Fruit fly (Drosophila melanogaster) whole organism, embryonic: ENCODE results near the gene mRpL30.

Experiments used
- Bdp1 ChIP-seq: fragments of 200-800 bp; sonication (Bioruptor generic); optimal IDR thresholded peaks from 3 replicates; lab custom pipeline; 2016; ENCODE audit warnings: missing biosample characterization, missing genetic modification characterization
- Blimp-1 ChIP-seq: fragments of 200-800 bp; sonication (Bioruptor generic); optimal IDR thresholded peaks from 3 replicates; lab custom pipeline; 2018; ENCODE audit warnings: missing biosample characterization, missing genetic modification characterization, mild to moderate bottlenecking, moderate library complexity, missing genetic modification reagents
- CG12071 ChIP-seq: fragments of 200-800 bp; sonication (Bioruptor generic); optimal IDR thresholded peaks from 3 replicates; lab custom pipeline; 2018; ENCODE audit warnings: missing biosample characterization, mild to moderate bottlenecking, missing genetic modification characterization
- CG15479 ChIP-seq: fragments of 200-800 bp; sonication (Bioruptor generic); optimal IDR thresholded peaks from 3 replicates; lab custom pipeline; 2019; ENCODE audit warnings: missing biosample characterization, mild to moderate bottlenecking, missing genetic modification characterization, moderate library complexity
- CG15696 ChIP-seq: fragments of 200-800 bp; sonication (Bioruptor generic); optimal IDR thresholded peaks from 2 replicates; lab custom pipeline; 2019; ENCODE audit warnings: missing biosample characterization, mild to moderate bottlenecking, missing genetic modification characterization, moderate library complexity
- CG1832 ChIP-seq: fragments of 200-800 bp; sonication (Bioruptor generic); optimal IDR thresholded peaks from 2 replicates; lab custom pipeline; 2017; ENCODE audit warnings: missing biosample characterization, mild to moderate bottlenecking, missing genetic modification characterization, inconsistent platforms
- CG33557 ChIP-seq: fragments of 200-800 bp; sonication (Bioruptor generic); optimal IDR thresholded peaks from 2 replicates; lab custom pipeline; 2019; ENCODE audit warnings: missing biosample characterization, mild to moderate bottlenecking, missing genetic modification characterization, moderate library complexity
- CG3838 ChIP-seq: fragments of 200-800 bp; sonication (Bioruptor generic); optimal IDR thresholded peaks from 3 replicates; lab custom pipeline; 2016; ENCODE audit warnings: missing biosample characterization, missing genetic modification characterization
- CG8290 ChIP-seq, 3 experiments: fragments of 200-800 bp; sonication (Bioruptor generic); optimal IDR thresholded peaks; 2 replicates each; lab custom pipeline; 2016 to 2019; ENCODE audit warnings: missing biosample characterization in 3 of 3, missing genetic modification characterization in 3 of 3, mild to moderate bottlenecking in 2 of 3, moderate library complexity in 1 of 3
- CG9876 ChIP-seq: fragments of 200-800 bp; sonication (Bioruptor generic); optimal IDR thresholded peaks from 2 replicates; lab custom pipeline; 2016; ENCODE audit warnings: missing biosample characterization, missing genetic modification characterization
- CoRest ChIP-seq: fragments of 200-800 bp; sonication (Bioruptor generic); optimal IDR thresholded peaks from 3 replicates; lab custom pipeline; 2018; ENCODE audit warnings: missing biosample characterization, mild to moderate bottlenecking, missing genetic modification characterization, moderate library complexity
- D ChIP-seq, 2 experiments: fragments of 200-800 bp in 1 of 2; fragments of >200 bp in 1 of 2; sonication (Bioruptor generic) in 1 of 2; optimal IDR thresholded peaks; 2 replicates in 1 of 2; 3 replicates in 1 of 2; lab custom pipeline; 2017; ENCODE audit warnings: mild to moderate bottlenecking in 1 of 2, missing biosample characterization in 1 of 2, missing genetic modification characterization in 1 of 2, missing genetic modification reagents in 1 of 2
- D19B ChIP-seq: fragments of 200-800 bp; sonication (Bioruptor generic); optimal IDR thresholded peaks from 2 replicates; lab custom pipeline; 2017; ENCODE audit warnings: missing biosample characterization, mild to moderate bottlenecking, missing genetic modification characterization
- Dfd ChIP-seq, 2 experiments: fragments of >200 bp; optimal IDR thresholded peaks; 2 replicates each; lab custom pipeline; 2017; ENCODE audit warnings: missing biosample characterization in 2 of 2, missing genetic modification characterization in 2 of 2
- E2f2 ChIP-seq: fragments of 200-800 bp; sonication (Bioruptor generic); IDR thresholded peaks from 2 replicates; pipeline ENCODE4 v1.3.6; 2022; ENCODE audit warnings: missing biosample characterization, missing genetic modification characterization
- HLHmδ ChIP-seq: fragments of 200-800 bp; sonication (Bioruptor generic); optimal IDR thresholded peaks from 2 replicates; lab custom pipeline; 2018; ENCODE audit warnings: missing biosample characterization, mild to moderate bottlenecking, missing genetic modification characterization, moderate library complexity
- HmgZ ChIP-seq: fragments of 200-800 bp; sonication (Bioruptor generic); optimal IDR thresholded peaks from 2 replicates; lab custom pipeline; 2018; ENCODE audit warnings: missing biosample characterization, mild to moderate bottlenecking, missing genetic modification characterization
- Kr ChIP-seq: fragments of 200-800 bp; sonication (Bioruptor generic); optimal IDR thresholded peaks from 2 replicates; lab custom pipeline; 2017; ENCODE audit warnings: missing biosample characterization, mild to moderate bottlenecking, missing genetic modification characterization
- Med ChIP-seq: fragments of 200-800 bp; sonication (Bioruptor generic); peaks from one replicate; lab custom pipeline; 2016; ENCODE audit warnings: missing biosample characterization, missing genetic modification characterization, mild to moderate bottlenecking, inconsistent platforms, moderate library complexity
- Oli ChIP-seq: fragments of 200-800 bp; sonication (Bioruptor generic); optimal IDR thresholded peaks from 2 replicates; lab custom pipeline; 2018; ENCODE audit warnings: missing biosample characterization, mild to moderate bottlenecking, missing genetic modification characterization, moderate library complexity
- Trl ChIP-seq, 3 experiments: fragments of >200 bp in 2 of 3; fragments of 200-800 bp in 1 of 3; sonication (Bioruptor generic) in 1 of 3; optimal IDR thresholded peaks; 2 replicates in 1 of 3; 3 replicates in 2 of 3; lab custom pipeline; 2016 to 2017; ENCODE audit warnings: missing biosample characterization in 1 of 3, missing genetic modification characterization in 1 of 3
- Xbp1 ChIP-seq: fragments of 200-800 bp; sonication (Bioruptor generic); optimal IDR thresholded peaks from 3 replicates; lab custom pipeline; 2016; ENCODE audit warnings: missing biosample characterization, mild to moderate bottlenecking, missing genetic modification characterization
- Xrp1 ChIP-seq: fragments of 200-800 bp; sonication (Bioruptor generic); IDR thresholded peaks from 2 replicates; pipeline ENCODE4 v1.3.6; 2022; ENCODE audit warnings: missing biosample characterization, missing genetic modification characterization
- abd-A ChIP-seq: fragments of 200-800 bp; sonication (Bioruptor generic); optimal IDR thresholded peaks from 3 replicates; lab custom pipeline; 2019; ENCODE audit warnings: missing biosample characterization, mild to moderate bottlenecking, missing genetic modification characterization, moderate library complexity
- bowl ChIP-seq: fragments of 200-800 bp; sonication (Bioruptor generic); IDR thresholded peaks from 2 replicates; pipeline ENCODE4 v1.3.6; 2022; ENCODE audit warnings: missing biosample characterization, missing genetic modification characterization
- chinmo ChIP-seq: fragments of 200-800 bp; sonication (Bioruptor generic); IDR thresholded peaks from 4 replicates; pipeline ENCODE4 v1.3.6; 2022; ENCODE audit warnings: missing biosample characterization, missing genetic modification characterization; ENCODE audit not compliant: partially characterized antibody
- chm ChIP-seq: fragments of 200-800 bp; sonication (Bioruptor generic); IDR thresholded peaks from 2 replicates; pipeline ENCODE4 v1.3.6; 2022; ENCODE audit warnings: missing biosample characterization, missing genetic modification characterization
- ci ChIP-seq: fragments of 200-800 bp; sonication (Bioruptor generic); IDR thresholded peaks from 3 replicates; pipeline ENCODE4 v1.3.6; 2022; ENCODE audit warnings: missing biosample characterization, missing genetic modification characterization
- crol ChIP-seq: fragments of 200-800 bp; sonication (Bioruptor generic); IDR thresholded peaks from 2 replicates; pipeline ENCODE4 v1.3.6; 2022; ENCODE audit warnings: missing biosample characterization, missing genetic modification characterization
- ken ChIP-seq: fragments of 200-800 bp; sonication (Bioruptor generic); IDR thresholded peaks from 3 replicates; pipeline ENCODE4 v1.3.6; 2022; ENCODE audit warnings: missing biosample characterization, missing genetic modification characterization
- nom ChIP-seq: fragments of 200-800 bp; sonication (Bioruptor generic); optimal IDR thresholded peaks from 2 replicates; lab custom pipeline; 2017; ENCODE audit warnings: missing biosample characterization, missing genetic modification characterization, mild to moderate bottlenecking, moderate library complexity, missing genetic modification reagents
- onecut ChIP-seq: fragments of 200-800 bp; sonication (Bioruptor generic); IDR thresholded peaks from 2 replicates; pipeline ENCODE4 v1.3.6; 2022; ENCODE audit warnings: missing biosample characterization, missing genetic modification characterization
- pros ChIP-seq: fragments of 200-800 bp; sonication (Bioruptor generic); optimal IDR thresholded peaks from 3 replicates; lab custom pipeline; 2019; ENCODE audit warnings: missing biosample characterization, mild to moderate bottlenecking, missing genetic modification characterization, moderate library complexity
- ranshi ChIP-seq: fragments of 200-800 bp; sonication (Bioruptor generic); IDR thresholded peaks from 2 replicates; pipeline ENCODE4 v1.3.6; 2022; ENCODE audit warnings: missing biosample characterization, missing genetic modification characterization
- sd ChIP-seq: fragments of 200-800 bp; sonication (Bioruptor generic); optimal IDR thresholded peaks from 3 replicates; lab custom pipeline; 2018; ENCODE audit warnings: missing biosample characterization, mild to moderate bottlenecking, missing genetic modification characterization, moderate library complexity
- sens ChIP-seq: fragments of 200-800 bp; sonication (Bioruptor generic); peaks from one replicate; lab custom pipeline; 2016; ENCODE audit warnings: missing biosample characterization, missing genetic modification characterization
- sqz ChIP-seq: fragments of 200-800 bp; sonication (Bioruptor generic); optimal IDR thresholded peaks from 3 replicates; lab custom pipeline; 2018; ENCODE audit warnings: missing biosample characterization, mild to moderate bottlenecking, missing genetic modification characterization
- twi ChIP-seq: fragments of 200-800 bp; optimal IDR thresholded peaks from 2 replicates; lab custom pipeline; 2019; ENCODE audit warnings: missing biosample characterization, mild to moderate bottlenecking, missing genetic modification characterization, moderate library complexity

mRpL30 gene

dm6 chrX:4677427-4677826 is 29.8 kb downstream of the mRpL30 start:
- TF ChIP-seq abd-A (tag; lab: Kevin White, UChicago) (no peak), ranshi (no peak), CG8290 (GFP tag; optimal IDR thresholded peaks at IDR 0.05; lab: Kevin White, UChicago) (no peak), CG8290 (tag; optimal IDR thresholded peaks at IDR 0.05; lab: Kevin White, UChicago) (peak in 1 of 2 experiments; percentile 3), Oli (tag; lab: Kevin White, UChicago) (no peak), Med (peak; percentile 16), CG3838 (no peak), Xrp1 (GFP tag; lab: Robert Waterston, UW) (0 out of 2 replicates have a peak, but pooled peaks have one; percentile 30), pros (GFP tag; lab: Kevin White, UChicago) (peak; percentile 19), nom (GFP tag; lab: Kevin White, UChicago) (peak; percentile 25), CG15696 (peak; percentile 40), HLHmδ (GFP tag; lab: Kevin White, UChicago) (peak; percentile 26), CG15479 (peak; percentile 26), CG33557 (GFP tag; lab: Kevin White, UChicago) (peak; percentile 44), CG9876 (no peak), sd (tag; lab: Kevin White, UChicago) (peak; percentile 43), E2f2 (GFP tag; lab: Robert Waterston, UW) (no peak), ci (0 out of 3 replicates have a peak, but pooled peaks have one; percentile 10)

dm6 chrX:4678146-4678912 is 30.7 kb downstream of the mRpL30 start:
- TF ChIP-seq chm (GFP tag; lab: Robert Waterston, UW) (0 out of 2 replicates have a peak, but pooled peaks have one; percentile 7), Trl (optimal IDR thresholded peaks at IDR 0.05; lab: Kevin White, UChicago) (peak in 1 of 2 experiments; percentile 66), Trl (GFP tag; optimal IDR thresholded peaks at IDR 0.05; lab: Kevin White, UChicago) (no peak), onecut (GFP tag; lab: Robert Waterston, UW) (peak; percentile 85), Bdp1 (no peak), chinmo (GFP tag; lab: Robert Waterston, UW) (0 out of 4 replicates have a peak, but pooled peaks have one; percentile 26), pros (GFP tag; lab: Kevin White, UChicago) (peak; percentile 95), bowl (no peak), sd (tag; lab: Kevin White, UChicago) (peak; percentile 49), Dfd (GFP tag; optimal IDR thresholded peaks at IDR 0.05; lab: Kevin White, UChicago) (no peak), D (optimal IDR thresholded peaks at IDR 0.05; lab: Kevin White, UChicago) (peak; percentile 58), D (GFP tag; optimal IDR thresholded peaks at IDR 0.05; lab: Kevin White, UChicago) (no peak), Med (peak; percentile 32), Kr (GFP tag; lab: Kevin White, UChicago) (peak; percentile 45), Blimp-1 (no peak), sqz (GFP tag; lab: Kevin White, UChicago) (peak; percentile 51), twi (peak; percentile 77), CoRest (tag; lab: Kevin White, UChicago) (no peak), D19B (GFP tag; lab: Kevin White, UChicago) (no peak), sens (GFP tag; lab: Kevin White, UChicago) (peak; percentile 48), Xbp1 (peak; percentile 9), HmgZ (tag; lab: Kevin White, UChicago) (no peak), crol (peak; percentile 95), CG1832 (GFP tag; lab: Kevin White, UChicago) (peak; percentile 64), ken (no peak), CG12071 (no peak)
- TF ChIP-seq, all 482 proteins: peak for 15
